Worm (Caenorhabditis elegans) whole organism, L1 larva: ENCODE measurements around the gene vdac-1.

Experiments
- F16B12.6 ChIP-seq: fragments of 150-350 bp; optimal IDR thresholded peaks from 2 replicates; lab custom pipeline; 2014; ENCODE audit warnings: missing biosample characterization, missing genetic modification characterization
- aly-2 ChIP-seq: fragments of 150-350 bp; optimal IDR thresholded peaks from 2 replicates; lab custom pipeline; 2014; ENCODE audit warnings: missing biosample characterization, missing genetic modification characterization
- ama-1 ChIP-seq: fragments of 150-350 bp; optimal IDR thresholded peaks from 2 replicates; lab custom pipeline; 2014
- blmp-1 ChIP-seq: fragments of 150-350 bp; optimal IDR thresholded peaks from 2 replicates; lab custom pipeline; 2014; ENCODE audit warnings: missing biosample characterization, missing genetic modification characterization
- ceh-8 ChIP-seq: fragments of 200-800 bp; sonication (Bioruptor generic); optimal IDR thresholded peaks from 2 replicates; lab custom pipeline; 2018; ENCODE audit warnings: mild to moderate bottlenecking, missing genetic modification characterization, moderate library complexity, missing compliant biosample characterization
- ceh-82 ChIP-seq, 3 experiments: fragments of 150-350 bp in 1 of 3; sonication (generic microtip) in 2 of 3; optimal IDR thresholded peaks; 2 replicates each; lab custom pipeline; 2014 to 2017; ENCODE audit warnings: missing biosample characterization in 3 of 3, missing genetic modification characterization in 3 of 3
- ceh-88 ChIP-seq: fragments of 200-800 bp; sonication (Bioruptor generic); IDR thresholded peaks from 2 replicates; pipeline ENCODE4 v1.3.6; 2022; ENCODE audit warnings: missing genetic modification characterization, missing compliant biosample characterization
- ceh-90 ChIP-seq: sonication (generic microtip); optimal IDR thresholded peaks from 2 replicates; lab custom pipeline; 2016; ENCODE audit warnings: missing genetic modification characterization, missing compliant biosample characterization
- ces-1 ChIP-seq: fragments of 150-350 bp; optimal IDR thresholded peaks from 2 replicates; lab custom pipeline; 2014; ENCODE audit warnings: missing biosample characterization, missing genetic modification reagents, missing genetic modification characterization
- efl-1 ChIP-seq, 4 experiments: fragments of 150-350 bp; optimal IDR thresholded peaks in 3 of 4; peaks in 1 of 4; 1 replicate in 1 of 4; 2 replicates in 3 of 4; lab custom pipeline; 2014; ENCODE audit warnings: missing biosample characterization in 2 of 4, missing genetic modification characterization in 2 of 4, missing genetic modification reagents in 2 of 4
- efl-3 ChIP-seq: fragments of 200-800 bp; sonication (Bioruptor generic); optimal IDR thresholded peaks from 2 replicates; lab custom pipeline; 2018; ENCODE audit warnings: mild to moderate bottlenecking, missing genetic modification characterization, missing compliant biosample characterization
- egl-13 ChIP-seq: sonication (generic microtip); optimal IDR thresholded peaks from 2 replicates; lab custom pipeline; 2016; ENCODE audit warnings: missing genotype, missing genetic modification reagents, missing genetic modification characterization, missing compliant biosample characterization
- egl-27 ChIP-seq, 2 experiments: fragments of 150-350 bp in 1 of 2; sonication (generic microtip); optimal IDR thresholded peaks; 3 replicates each; lab custom pipeline; 2017 to 2018; ENCODE audit warnings: missing biosample characterization in 2 of 2, missing genetic modification characterization in 2 of 2, missing genetic modification reagents in 2 of 2
- elt-2 ChIP-seq: sonication (generic microtip); optimal IDR thresholded peaks from 2 replicates; lab custom pipeline; 2016; ENCODE audit warnings: missing genetic modification characterization, mild to moderate bottlenecking, inconsistent platforms, missing compliant biosample characterization, missing genetic modification reagents
- elt-3 ChIP-seq, 6 experiments: fragments of 150-350 bp in 1 of 6; sonication (generic microtip); optimal IDR thresholded peaks; 2 replicates each; lab custom pipeline; 2017 to 2018; ENCODE audit warnings: missing biosample characterization in 6 of 6, missing genetic modification characterization in 6 of 6, inconsistent platforms in 1 of 6
- ets-5 ChIP-seq: fragments of 200-800 bp; sonication (Bioruptor generic); IDR thresholded peaks from 2 replicates; pipeline ENCODE4 v1.3.6; 2022; ENCODE audit warnings: missing genetic modification characterization, missing compliant biosample characterization
- fkh-8 ChIP-seq: sonication (generic microtip); optimal IDR thresholded peaks from 2 replicates; lab custom pipeline; 2016; ENCODE audit warnings: mild to moderate bottlenecking, missing genetic modification characterization, missing compliant biosample characterization
- fos-1 ChIP-seq: fragments of 150-350 bp; optimal IDR thresholded peaks from 2 replicates; lab custom pipeline; 2014; ENCODE audit warnings: missing biosample characterization, missing genetic modification characterization
- hpl-2 ChIP-seq: fragments of 150-350 bp; optimal IDR thresholded peaks from 2 replicates; lab custom pipeline; 2014; ENCODE audit warnings: missing biosample characterization, missing genetic modification reagents, missing genetic modification characterization
- irx-1 ChIP-seq: sonication (generic microtip); optimal IDR thresholded peaks from 2 replicates; lab custom pipeline; 2016; ENCODE audit warnings: missing genetic modification characterization, missing compliant biosample characterization
- isw-1 ChIP-seq: fragments of 200-800 bp; sonication (Bioruptor generic); IDR thresholded peaks from 2 replicates; pipeline ENCODE4 v1.3.6; 2022; ENCODE audit warnings: missing genetic modification characterization, missing compliant biosample characterization
- jun-1 ChIP-seq: fragments of 150-350 bp; optimal IDR thresholded peaks from 2 replicates; lab custom pipeline; 2014; ENCODE audit warnings: missing biosample characterization, missing genetic modification reagents, missing genetic modification characterization
- lin-13 ChIP-seq: fragments of 150-350 bp; optimal IDR thresholded peaks from 2 replicates; lab custom pipeline; 2014; ENCODE audit warnings: missing biosample characterization, missing genetic modification reagents, missing genetic modification characterization
- lin-15B ChIP-seq: fragments of 150-350 bp; sonication (generic microtip); optimal IDR thresholded peaks from 3 replicates; lab custom pipeline; 2014; ENCODE audit warnings: missing biosample characterization, missing genetic modification characterization
- lin-35 ChIP-seq, 2 experiments: fragments of 150-350 bp; optimal IDR thresholded peaks; 2 replicates each; lab custom pipeline; 2014; ENCODE audit warnings: missing biosample characterization in 2 of 2, missing genetic modification characterization in 2 of 2, missing genetic modification reagents in 2 of 2
- mab-9 ChIP-seq: fragments of 200-800 bp; sonication (Bioruptor generic); IDR thresholded peaks from 2 replicates; pipeline ENCODE4 v1.3.6; 2022; ENCODE audit warnings: missing genetic modification reagents, missing genetic modification characterization, missing compliant biosample characterization
- mdl-1 ChIP-seq, 2 experiments: fragments of 150-350 bp; optimal IDR thresholded peaks; 2 replicates each; lab custom pipeline; 2014 to 2017; ENCODE audit warnings: missing biosample characterization in 2 of 2, missing genetic modification characterization in 2 of 2, inconsistent platforms in 1 of 2
- mef-2 ChIP-seq: fragments of 150-350 bp; optimal IDR thresholded peaks from 2 replicates; lab custom pipeline; 2014; ENCODE audit warnings: missing biosample characterization, missing genetic modification characterization
- mep-1 ChIP-seq: fragments of 150-350 bp; optimal IDR thresholded peaks from 2 replicates; lab custom pipeline; 2014; ENCODE audit warnings: missing biosample characterization, missing genetic modification characterization
- nhr-11 ChIP-seq: fragments of 150-350 bp; optimal IDR thresholded peaks from 2 replicates; lab custom pipeline; 2014; ENCODE audit warnings: missing biosample characterization, missing genetic modification characterization
- nhr-12 ChIP-seq: sonication (generic microtip); optimal IDR thresholded peaks from 2 replicates; lab custom pipeline; 2017; ENCODE audit warnings: missing biosample characterization, missing genetic modification characterization
- nhr-19 ChIP-seq: fragments of 200-800 bp; sonication (Bioruptor generic); conservative IDR thresholded peaks from 2 replicates; pipeline ENCODE4 v1.3.6; 2022; ENCODE audit warnings: missing genetic modification characterization, missing compliant biosample characterization
- nhr-20 ChIP-seq: sonication (generic microtip); optimal IDR thresholded peaks from 2 replicates; lab custom pipeline; 2016; ENCODE audit warnings: mild to moderate bottlenecking, missing genetic modification characterization, missing compliant biosample characterization
- nhr-237 ChIP-seq: fragments of 150-350 bp; optimal IDR thresholded peaks from 2 replicates; lab custom pipeline; 2014; ENCODE audit warnings: missing biosample characterization, missing genetic modification characterization
- nhr-28 ChIP-seq: fragments of 150-350 bp; optimal IDR thresholded peaks from 2 replicates; lab custom pipeline; 2014; ENCODE audit warnings: missing biosample characterization, missing genetic modification characterization
- nhr-47 ChIP-seq: sonication (generic microtip); optimal IDR thresholded peaks from 2 replicates; lab custom pipeline; 2016; ENCODE audit warnings: mild to moderate bottlenecking, missing genetic modification characterization, moderate library complexity, missing compliant biosample characterization
- nhr-71 ChIP-seq: sonication (generic microtip); optimal IDR thresholded peaks from 2 replicates; lab custom pipeline; 2016; ENCODE audit warnings: mild to moderate bottlenecking, missing genetic modification characterization, moderate library complexity, missing compliant biosample characterization
- nhr-76 ChIP-seq: sonication (generic microtip); optimal IDR thresholded peaks from 2 replicates; lab custom pipeline; 2017; ENCODE audit warnings: missing biosample characterization, missing genetic modification characterization
- nhr-77 ChIP-seq: fragments of 150-350 bp; optimal IDR thresholded peaks from 2 replicates; lab custom pipeline; 2014; ENCODE audit warnings: missing biosample characterization, missing genetic modification characterization
- nhr-90 ChIP-seq: sonication (generic microtip); optimal IDR thresholded peaks from 2 replicates; lab custom pipeline; 2016; ENCODE audit warnings: mild to moderate bottlenecking, missing genetic modification characterization, missing compliant biosample characterization; ENCODE audit not compliant: poor library complexity
- pag-3 ChIP-seq: sonication (generic microtip); optimal IDR thresholded peaks from 2 replicates; lab custom pipeline; 2017; ENCODE audit warnings: missing genetic modification characterization, mild to moderate bottlenecking, missing compliant biosample characterization, antibody characterized with exemption, borderline replicate concordance; ENCODE audit not compliant: insufficient read depth
- pqm-1 ChIP-seq: sonication (generic microtip); optimal IDR thresholded peaks from 3 replicates; lab custom pipeline; 2017; ENCODE audit warnings: missing biosample characterization, missing genetic modification characterization
- rnt-1 ChIP-seq: sonication (generic microtip); optimal IDR thresholded peaks from 2 replicates; lab custom pipeline; 2016; ENCODE audit warnings: mild to moderate bottlenecking, missing genetic modification characterization, moderate library complexity, missing compliant biosample characterization
- skn-1 ChIP-seq: fragments of 150-350 bp; optimal IDR thresholded peaks from 2 replicates; lab custom pipeline; 2014; ENCODE audit warnings: missing biosample characterization, missing genetic modification characterization
- snpc-4 ChIP-seq: fragments of 150-350 bp; optimal IDR thresholded peaks from 2 replicates; lab custom pipeline; 2014; ENCODE audit warnings: missing biosample characterization, missing genetic modification characterization
- sox-4 ChIP-seq: sonication (generic microtip); optimal IDR thresholded peaks from 2 replicates; lab custom pipeline; 2016; ENCODE audit warnings: missing genetic modification characterization, missing compliant biosample characterization
- swsn-7 ChIP-seq: sonication (generic microtip); optimal IDR thresholded peaks from 2 replicates; lab custom pipeline; 2016; ENCODE audit warnings: missing genetic modification characterization, missing compliant biosample characterization
- unc-130 ChIP-seq: fragments of 150-350 bp; optimal IDR thresholded peaks from 2 replicates; lab custom pipeline; 2017; ENCODE audit warnings: missing biosample characterization, missing genetic modification characterization, inconsistent platforms
- unc-30 ChIP-seq: sonication (generic microtip); optimal IDR thresholded peaks from 2 replicates; lab custom pipeline; 2017; ENCODE audit warnings: missing biosample characterization, missing genetic modification characterization
- xbp-1 ChIP-seq: sonication (generic microtip); optimal IDR thresholded peaks from 2 replicates; lab custom pipeline; 2016; ENCODE audit warnings: missing genetic modification characterization, missing compliant biosample characterization
- zag-1 ChIP-seq: fragments of 150-350 bp; optimal IDR thresholded peaks from 2 replicates; lab custom pipeline; 2014; ENCODE audit warnings: missing biosample characterization, missing genetic modification characterization
- zip-4 ChIP-seq: fragments of 200-800 bp; sonication (Bioruptor generic); optimal IDR thresholded peaks from 2 replicates; lab custom pipeline; 2018; ENCODE audit warnings: mild to moderate bottlenecking, missing genetic modification characterization, moderate library complexity, missing compliant biosample characterization
- ztf-11 ChIP-seq, 2 experiments: sonication (generic microtip); optimal IDR thresholded peaks; 2 replicates each; lab custom pipeline; 2016 to 2017; ENCODE audit warnings: missing genetic modification characterization in 2 of 2, missing biosample characterization in 1 of 2, missing compliant biosample characterization in 1 of 2
- ztf-4 ChIP-seq: fragments of 150-350 bp; optimal IDR thresholded peaks from 2 replicates; lab custom pipeline; 2014; ENCODE audit warnings: missing biosample characterization, missing genetic modification characterization

vdac-1 gene

DNA sequence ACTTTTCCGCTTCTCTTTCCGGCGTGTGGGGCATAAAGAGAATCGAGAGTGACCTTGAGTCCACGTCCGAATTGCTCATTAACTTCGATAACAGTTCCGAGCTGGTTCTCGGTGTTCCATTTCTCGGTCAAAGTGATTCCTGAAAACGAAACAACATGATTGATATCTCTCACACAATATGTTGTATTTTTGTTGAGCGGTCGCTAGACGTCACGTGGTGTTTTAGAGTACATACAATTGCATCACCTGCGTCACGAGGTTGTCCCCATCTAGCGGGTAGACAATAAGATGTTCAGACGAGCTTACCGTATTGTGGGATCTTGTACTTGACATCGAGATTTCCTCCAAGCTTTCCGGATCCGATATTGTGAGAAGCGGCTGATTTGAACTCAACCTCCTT is 386 bp downstream of the vdac-1 start (continued):
- TF ChIP-seq ceh-90 (no peak), xbp-1 (tag; lab: Kevin White, UChicago) (no peak), ceh-8 (no peak), unc-130 (tag; lab: Kevin White, UChicago) (peak; percentile 73), F16B12.6 (no peak), nhr-77 (tag; lab: Kevin White, UChicago) (no peak), nhr-237 (no peak), nhr-90 (tag; lab: Kevin White, UChicago) (peak; percentile 67), ztf-4 (peak; percentile 6), unc-30 (tag; lab: Kevin White, UChicago) (no peak), lin-15B (tag; lab: Kevin White, UChicago) (no peak), efl-1 (optimal IDR thresholded peaks at IDR 0.05; lab: Kevin White, UChicago) (peak; percentile 11 to 45), efl-1 (GFP tag; optimal IDR thresholded peaks at IDR 0.05 in 1 of 2; lab: Kevin White, UChicago) (peak; percentile 59 to 97), mab-9 (GFP tag; lab: Robert Waterston, UW) (no peak), pqm-1 (tag; lab: Kevin White, UChicago) (no peak), nhr-76 (tag; lab: Kevin White, UChicago) (no peak), ets-5 (GFP tag; lab: Robert Waterston, UW) (no peak), ceh-88 (no peak), efl-3 (GFP tag; lab: Kevin White, UChicago) (no peak), lin-13 (GFP tag; lab: Kevin White, UChicago) (peak; percentile 56), blmp-1 (tag; lab: Kevin White, UChicago) (peak; percentile 57), skn-1 (tag; lab: Kevin White, UChicago) (peak; percentile 37), ztf-11 (tag; optimal IDR thresholded peaks at IDR 0.05; lab: Kevin White, UChicago) (no peak), zag-1 (tag; lab: Kevin White, UChicago) (no peak), pag-3 (tag; lab: Kevin White, UChicago) (no peak), snpc-4 (no peak), elt-3 (tag; optimal IDR thresholded peaks at IDR 0.05; lab: Kevin White, UChicago) (peak in 1 of 6 experiments; percentile 65), egl-27 (tag; optimal IDR thresholded peaks at IDR 0.05; lab: Kevin White, UChicago) (no peak), mep-1 (tag; lab: Kevin White, UChicago) (peak; percentile 53), ces-1 (GFP tag; lab: Kevin White, UChicago) (no peak), fkh-8 (tag; lab: Kevin White, UChicago) (no peak), nhr-20 (tag; lab: Kevin White, UChicago) (peak; percentile 75), sox-4 (no peak), lin-35 (GFP tag; optimal IDR thresholded peaks at IDR 0.05; lab: Kevin White, UChicago) (peak; percentile 28 to 80), ama-1 (lab: Kevin White, UChicago) (peak; percentile 79), nhr-47 (tag; lab: Kevin White, UChicago) (peak; percentile 32), swsn-7 (tag; lab: Kevin White, UChicago) (peak; percentile 35), isw-1 (GFP tag; lab: Robert Waterston, UW) (no peak), fos-1 (tag; lab: Kevin White, UChicago) (no peak), aly-2 (no peak), nhr-19 (GFP tag; lab: Robert Waterston, UW) (peak; percentile 67), zip-4 (GFP tag; lab: Kevin White, UChicago) (no peak), nhr-11 (tag; lab: Kevin White, UChicago) (no peak), nhr-12 (tag; lab: Kevin White, UChicago) (no peak), egl-13 (tag; lab: Kevin White, UChicago) (no peak), irx-1 (tag; lab: Kevin White, UChicago) (peak; percentile 17), nhr-71 (tag; lab: Kevin White, UChicago) (peak; percentile 83), jun-1 (tag; lab: Kevin White, UChicago) (no peak), mef-2 (tag; lab: Kevin White, UChicago) (no peak), mdl-1 (tag; optimal IDR thresholded peaks at IDR 0.05; lab: Kevin White, UChicago) (peak in 1 of 2 experiments; percentile 86), nhr-28 (tag; lab: Kevin White, UChicago) (no peak), ceh-82 (tag; optimal IDR thresholded peaks at IDR 0.05; lab: Kevin White, UChicago) (peak in 1 of 3 experiments; percentile 21), elt-2 (tag; lab: Kevin White, UChicago) (peak; percentile 29), rnt-1 (tag; lab: Kevin White, UChicago) (peak; percentile 60), hpl-2 (GFP tag; lab: Kevin White, UChicago) (no peak)
